Fruit fly (Drosophila melanogaster) whole organism, embryonic: ENCODE results near the gene CG15199.

ENCODE experiments used
- Abd-B ChIP-seq: fragments of 200-800 bp; sonication (Bioruptor generic); optimal IDR thresholded peaks from 2 replicates; lab custom pipeline; 2018; ENCODE audit warnings: missing biosample characterization, mild to moderate bottlenecking, missing genetic modification characterization, moderate library complexity
- Adf1 ChIP-seq: fragments of 200-800 bp; sonication (Bioruptor generic); IDR thresholded peaks from 2 replicates; pipeline ENCODE4 v1.3.6; 2022; ENCODE audit warnings: missing biosample characterization, missing genetic modification characterization
- Aef1 ChIP-seq: fragments of 200-800 bp; sonication (Bioruptor generic); IDR thresholded peaks from 3 replicates; pipeline ENCODE4 v1.3.6; 2022; ENCODE audit warnings: missing biosample characterization, missing genetic modification characterization
- Bteb2 ChIP-seq: fragments of 200-800 bp; sonication (Bioruptor generic); optimal IDR thresholded peaks from 2 replicates; lab custom pipeline; 2016; ENCODE audit warnings: missing biosample characterization, missing genetic modification characterization
- CG10147 ChIP-seq: fragments of 200-800 bp; sonication (Bioruptor generic); optimal IDR thresholded peaks from 2 replicates; lab custom pipeline; 2019; ENCODE audit warnings: missing biosample characterization, mild to moderate bottlenecking, missing genetic modification characterization, moderate library complexity
- CG16863 ChIP-seq: fragments of 200-800 bp; sonication (Bioruptor generic); optimal IDR thresholded peaks from 3 replicates; lab custom pipeline; 2016; ENCODE audit warnings: missing biosample characterization, missing genetic modification characterization
- CG17359 ChIP-seq: fragments of 200-800 bp; sonication (Bioruptor generic); optimal IDR thresholded peaks from 3 replicates; lab custom pipeline; 2018; ENCODE audit warnings: missing biosample characterization, mild to moderate bottlenecking, missing genetic modification characterization, moderate library complexity
- CG17568 ChIP-seq: fragments of 200-800 bp; sonication (Bioruptor generic); optimal IDR thresholded peaks from 2 replicates; lab custom pipeline; 2018; ENCODE audit warnings: missing biosample characterization, mild to moderate bottlenecking, missing genetic modification characterization, moderate library complexity
- CG2889 ChIP-seq: fragments of 200-800 bp; sonication (Bioruptor generic); IDR thresholded peaks from 3 replicates; pipeline ENCODE4 v1.3.6; 2022; ENCODE audit warnings: missing biosample characterization, missing genetic modification characterization
- CG31441 ChIP-seq: fragments of 200-800 bp; sonication (Bioruptor generic); IDR thresholded peaks from 2 replicates; pipeline ENCODE4 v1.3.6; 2022; ENCODE audit warnings: missing biosample characterization, missing genetic modification characterization
- CG32532 ChIP-seq: fragments of 200-800 bp; sonication (Bioruptor generic); IDR thresholded peaks from 2 replicates; pipeline ENCODE4 v1.3.6; 2022; ENCODE audit warnings: missing biosample characterization, missing genetic modification characterization
- CG3726 ChIP-seq: fragments of 200-800 bp; sonication (Bioruptor generic); IDR thresholded peaks from 3 replicates; pipeline ENCODE4, ENCODE4 v1.3.6; 2022; ENCODE audit warnings: missing biosample characterization, missing genetic modification characterization
- CG4328 ChIP-seq: fragments of 200-800 bp; sonication (Bioruptor generic); optimal IDR thresholded peaks from 3 replicates; lab custom pipeline; 2017; ENCODE audit warnings: missing biosample characterization, missing genetic modification reagents, missing genetic modification characterization
- CG4707 ChIP-seq: fragments of 200-800 bp; sonication (Bioruptor generic); optimal IDR thresholded peaks from 2 replicates; lab custom pipeline; 2018; ENCODE audit warnings: missing biosample characterization, mild to moderate bottlenecking, missing genetic modification characterization, moderate library complexity
- CG5180 ChIP-seq: fragments of 200-800 bp; sonication (Bioruptor generic); optimal IDR thresholded peaks from 3 replicates; lab custom pipeline; 2017; ENCODE audit warnings: missing biosample characterization, missing genetic modification characterization, mild to moderate bottlenecking, moderate library complexity, missing genetic modification reagents
- CG6683 ChIP-seq: fragments of 200-800 bp; sonication (Bioruptor generic); optimal IDR thresholded peaks from 2 replicates; lab custom pipeline; 2017; ENCODE audit warnings: missing biosample characterization, mild to moderate bottlenecking, missing genetic modification characterization, missing genetic modification reagents
- D19A ChIP-seq: fragments of 200-800 bp; optimal IDR thresholded peaks from 3 replicates; lab custom pipeline; 2019; ENCODE audit warnings: missing biosample characterization, mild to moderate bottlenecking, missing genetic modification characterization, moderate library complexity
- Dll ChIP-seq: fragments of 200-800 bp; sonication (Bioruptor generic); IDR thresholded peaks from 4 replicates; pipeline ENCODE4 v1.3.6; 2022; ENCODE audit warnings: missing biosample characterization, missing genetic modification characterization; ENCODE audit not compliant: partially characterized antibody
- Fer1 ChIP-seq: fragments of 200-800 bp; sonication (Bioruptor generic); optimal IDR thresholded peaks from 2 replicates; lab custom pipeline; 2017; ENCODE audit warnings: missing biosample characterization, mild to moderate bottlenecking, missing genetic modification characterization
- Fer2 ChIP-seq: fragments of 200-800 bp; sonication (Bioruptor generic); optimal IDR thresholded peaks from 2 replicates; lab custom pipeline; 2018; ENCODE audit warnings: missing biosample characterization, mild to moderate bottlenecking, missing genetic modification characterization, moderate library complexity
- Fer3 ChIP-seq: fragments of 200-800 bp; sonication (Bioruptor generic); optimal IDR thresholded peaks from 2 replicates; lab custom pipeline; 2018; ENCODE audit warnings: missing biosample characterization, mild to moderate bottlenecking, missing genetic modification characterization, moderate library complexity
- H2.0 ChIP-seq: fragments of 200-800 bp; sonication (Bioruptor generic); IDR thresholded peaks from 2 replicates; pipeline ENCODE4 v1.3.6; 2022; ENCODE audit warnings: missing biosample characterization, missing genetic modification characterization
- Hr51 ChIP-seq, 2 experiments: fragments of 200-800 bp; sonication (Bioruptor generic); optimal IDR thresholded peaks; 2 replicates in 1 of 2; 3 replicates in 1 of 2; lab custom pipeline; 2016 to 2018; ENCODE audit warnings: missing biosample characterization in 2 of 2, missing genetic modification characterization in 2 of 2, mild to moderate bottlenecking in 1 of 2, moderate library complexity in 1 of 2
- Hsf ChIP-seq: fragments of 200-800 bp; sonication (Bioruptor generic); optimal IDR thresholded peaks from 3 replicates; lab custom pipeline; 2016; ENCODE audit warnings: missing biosample characterization, missing genetic modification characterization
- Mad ChIP-seq: fragments of 200-800 bp; sonication (Bioruptor generic); optimal IDR thresholded peaks from 2 replicates; lab custom pipeline; 2016; ENCODE audit warnings: missing biosample characterization, missing genetic modification characterization
- Meics ChIP-seq: fragments of 200-800 bp; sonication (Bioruptor generic); optimal IDR thresholded peaks from 2 replicates; lab custom pipeline; 2017; ENCODE audit warnings: missing biosample characterization, mild to moderate bottlenecking, missing genetic modification characterization
- NFAT ChIP-seq: fragments of 200-800 bp; sonication (Bioruptor generic); IDR thresholded peaks from 2 replicates; pipeline ENCODE4 v1.3.6; 2022; ENCODE audit warnings: missing biosample characterization, missing genetic modification characterization
- Sin3A ChIP-seq: fragments of >200 bp; optimal IDR thresholded peaks from 2 replicates; lab custom pipeline; 2018
- az2 ChIP-seq: fragments of 200-800 bp; sonication (Bioruptor generic); optimal IDR thresholded peaks from 3 replicates; lab custom pipeline; 2016; ENCODE audit warnings: missing biosample characterization, missing genetic modification characterization
- bbx ChIP-seq: fragments of 200-800 bp; sonication (Bioruptor generic); IDR thresholded peaks from 2 replicates; pipeline ENCODE4 v1.3.6; 2022; ENCODE audit warnings: missing biosample characterization, missing genetic modification characterization; ENCODE audit not compliant: partially characterized antibody
- bsh ChIP-seq, 2 experiments: fragments of 200-800 bp; sonication (Bioruptor generic); optimal IDR thresholded peaks; 2 replicates each; lab custom pipeline; 2017 to 2018; ENCODE audit warnings: mild to moderate bottlenecking in 2 of 2, missing biosample characterization in 2 of 2, missing genetic modification characterization in 2 of 2, moderate library complexity in 1 of 2
- chif ChIP-seq, 2 experiments: fragments of 200-800 bp; sonication (Bioruptor generic); optimal IDR thresholded peaks; 3 replicates each; lab custom pipeline; 2016; ENCODE audit warnings: missing biosample characterization in 2 of 2, missing genetic modification characterization in 2 of 2
- chm ChIP-seq: fragments of 200-800 bp; sonication (Bioruptor generic); IDR thresholded peaks from 2 replicates; pipeline ENCODE4 v1.3.6; 2022; ENCODE audit warnings: missing biosample characterization, missing genetic modification characterization
- dysf ChIP-seq: fragments of 200-800 bp; sonication (Bioruptor generic); IDR thresholded peaks from 3 replicates; pipeline ENCODE4 v1.3.6; 2022; ENCODE audit warnings: missing biosample characterization, missing genetic modification characterization
- esg ChIP-seq: fragments of 200-800 bp; sonication (Bioruptor generic); conservative IDR thresholded peaks from 2 replicates; pipeline ENCODE4 v1.3.6; 2022; ENCODE audit warnings: missing biosample characterization, missing genetic modification characterization
- fd102C ChIP-seq: fragments of 200-800 bp; sonication (Bioruptor generic); optimal IDR thresholded peaks from 2 replicates; lab custom pipeline; 2018; ENCODE audit warnings: missing biosample characterization, mild to moderate bottlenecking, missing genetic modification characterization, moderate library complexity
- gro ChIP-seq: fragments of 200-800 bp; sonication (Bioruptor generic); optimal IDR thresholded peaks from 2 replicates; lab custom pipeline; 2016; ENCODE audit warnings: missing biosample characterization, missing genetic modification characterization
- luna ChIP-seq: fragments of 200-800 bp; sonication (Bioruptor generic); optimal IDR thresholded peaks from 2 replicates; lab custom pipeline; 2016; ENCODE audit warnings: missing biosample characterization, missing genetic modification characterization
- mld ChIP-seq: fragments of 200-800 bp; sonication (Bioruptor generic); IDR thresholded peaks from 3 replicates; pipeline ENCODE4 v1.3.6; 2022; ENCODE audit warnings: missing biosample characterization, missing genetic modification characterization; ENCODE audit not compliant: partially characterized antibody
- pfk ChIP-seq: fragments of 200-800 bp; sonication (Bioruptor generic); optimal IDR thresholded peaks from 2 replicates; lab custom pipeline; 2018; ENCODE audit warnings: missing biosample characterization, mild to moderate bottlenecking, missing genetic modification characterization, moderate library complexity
- pita ChIP-seq: fragments of 200-800 bp; sonication (Bioruptor generic); optimal IDR thresholded peaks from 2 replicates; lab custom pipeline; 2017; ENCODE audit warnings: missing biosample characterization, mild to moderate bottlenecking, missing genetic modification characterization
- rib ChIP-seq: fragments of 200-800 bp; sonication (Bioruptor generic); IDR thresholded peaks from 2 replicates; pipeline ENCODE4 v1.3.6; 2022; ENCODE audit warnings: missing biosample characterization, missing genetic modification characterization
- scrt ChIP-seq: fragments of 200-800 bp; sonication (Bioruptor generic); optimal IDR thresholded peaks from 2 replicates; lab custom pipeline; 2018; ENCODE audit warnings: missing biosample characterization, mild to moderate bottlenecking, missing genetic modification characterization, moderate library complexity
- shn ChIP-seq: fragments of 200-800 bp; sonication (Bioruptor generic); optimal IDR thresholded peaks from 3 replicates; lab custom pipeline; 2016; ENCODE audit warnings: missing biosample characterization, missing genetic modification characterization
- tio ChIP-seq: fragments of 200-800 bp; sonication (Bioruptor generic); optimal IDR thresholded peaks from 2 replicates; lab custom pipeline; 2017; ENCODE audit warnings: missing biosample characterization, missing genetic modification characterization, inconsistent platforms
- tll ChIP-seq, 2 experiments: fragments of 200-800 bp in 1 of 2; fragments of >200 bp in 1 of 2; sonication (Bioruptor generic) in 1 of 2; optimal IDR thresholded peaks; 2 replicates each; lab custom pipeline; 2017 to 2019; ENCODE audit warnings: missing biosample characterization in 2 of 2, missing genetic modification characterization in 2 of 2, mild to moderate bottlenecking in 1 of 2, moderate library complexity in 1 of 2
- tna ChIP-seq: fragments of 200-800 bp; sonication (Bioruptor generic); IDR thresholded peaks from 2 replicates; pipeline ENCODE4 v1.3.6; 2022; ENCODE audit warnings: missing biosample characterization, missing genetic modification characterization; ENCODE audit not compliant: partially characterized antibody
- trem ChIP-seq: fragments of 200-800 bp; optimal IDR thresholded peaks from 3 replicates; lab custom pipeline; 2019; ENCODE audit warnings: missing biosample characterization, mild to moderate bottlenecking, missing genetic modification characterization, moderate library complexity

CG15199 gene

DNA sequence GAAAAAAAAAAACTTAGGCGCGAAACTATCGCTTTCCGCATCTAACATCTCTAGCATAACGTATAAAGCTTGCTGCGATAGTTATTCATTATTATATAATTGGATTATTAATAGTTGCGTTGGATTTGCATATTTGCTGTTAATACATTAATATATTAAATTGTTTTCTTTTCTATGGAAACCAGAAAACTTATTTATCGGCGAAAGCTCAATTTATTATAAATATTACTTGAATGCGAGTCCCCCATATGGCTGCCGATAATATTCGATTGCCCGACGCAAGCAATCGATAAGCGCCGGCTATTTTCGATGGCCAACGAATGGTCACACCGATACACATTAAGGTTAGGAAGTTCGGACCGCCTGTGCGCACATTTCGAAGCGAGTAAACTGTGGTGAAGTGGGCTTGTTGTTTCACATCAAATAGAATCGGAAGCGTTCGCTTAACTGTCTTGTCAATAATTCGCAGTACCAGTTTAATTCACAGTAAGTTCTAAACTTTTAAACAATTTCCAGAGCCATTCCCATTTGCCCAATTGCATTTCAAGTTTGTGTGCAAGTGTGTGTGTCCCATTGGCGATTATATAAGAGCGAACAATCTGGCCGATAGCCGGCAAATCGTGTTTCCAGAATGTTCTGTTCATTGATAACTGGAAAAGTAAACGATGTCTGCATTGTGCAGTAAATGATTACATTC, 33.3 kb downstream of the CG15199 start, which contains the start of gene Hsp60A (continued):
- TF ChIP-seq CG5180 (GFP tag; lab: Kevin White, UChicago) (no peak), Hr51 (GFP tag; optimal IDR thresholded peaks at IDR 0.05; lab: Kevin White, UChicago) (peak in 1 of 2 experiments; percentile 56), CG17359 (tag; lab: Kevin White, UChicago) (peak; percentile 56), CG16863 (GFP tag; lab: Kevin White, UChicago) (no peak), shn (no peak), az2 (GFP tag; lab: Kevin White, UChicago) (peak; percentile 54), Meics (GFP tag; lab: Kevin White, UChicago) (peak; percentile 33), tll (GFP tag; optimal IDR thresholded peaks at IDR 0.05; lab: Kevin White, UChicago) (no peak), CG4328 (no peak), CG6683 (GFP tag; lab: Kevin White, UChicago) (no peak), rib (GFP tag; lab: Robert Waterston, UW) (no peak), Mad (GFP tag; lab: Kevin White, UChicago) (peak; percentile 58), D19A (tag; lab: Kevin White, UChicago) (peak; percentile 27), CG10147 (GFP tag; lab: Kevin White, UChicago) (peak; percentile 54), chm (GFP tag; lab: Robert Waterston, UW) (no peak; the same call in 1 of the 2 replicates), NFAT (no peak), gro (GFP tag; lab: Kevin White, UChicago) (no peak), tio (GFP tag; lab: Kevin White, UChicago) (no peak), trem (tag; lab: Kevin White, UChicago) (peak; percentile 47), mld (GFP tag; lab: Robert Waterston, UW) (0 out of 3 replicates have a peak, but pooled peaks have one; percentile 37), H2.0 (GFP tag; lab: Robert Waterston, UW) (0 out of 2 replicates have a peak, but pooled peaks have one; percentile 8), Hsf (GFP tag; lab: Kevin White, UChicago) (peak; percentile 41), Fer3 (tag; lab: Kevin White, UChicago) (peak; percentile 54), CG32532 (GFP tag; lab: Robert Waterston, UW) (peak; percentile 39; the same call in 1 of the 2 replicates), scrt (no peak), Fer1 (GFP tag; lab: Kevin White, UChicago) (peak; percentile 55), CG31441 (peak; percentile 51), CG3726 (GFP tag; lab: Robert Waterston, UW) (no peak), CG2889 (GFP tag; lab: Robert Waterston, UW) (no peak), Bteb2 (GFP tag; lab: Kevin White, UChicago) (no peak), chif (GFP tag; optimal IDR thresholded peaks at IDR 0.05; lab: Kevin White, UChicago) (no peak), bbx (GFP tag; lab: Robert Waterston, UW) (peak; percentile 72), esg (GFP tag; lab: Robert Waterston, UW) (peak; percentile 24; the same call in 1 of the 2 replicates), pfk (GFP tag; lab: Kevin White, UChicago) (no peak), Aef1 (GFP tag; lab: Robert Waterston, UW) (0 out of 3 replicates have a peak, but pooled peaks have one; percentile 19), fd102C (GFP tag; lab: Kevin White, UChicago) (no peak), dysf (no peak; the same call in 2 of the 3 replicates), CG17568 (GFP tag; lab: Kevin White, UChicago) (no peak), luna (GFP tag; lab: Kevin White, UChicago) (no peak), bsh (GFP tag; optimal IDR thresholded peaks at IDR 0.05; lab: Kevin White, UChicago) (peak in 1 of 2 experiments; percentile 55), Sin3A (lab: Kevin White, UChicago) (peak; percentile 10), Dll (GFP tag; lab: Robert Waterston, UW) (peak; percentile 91), Abd-B (peak; percentile 63), tna (GFP tag; lab: Robert Waterston, UW) (peak; percentile 82), CG4707 (GFP tag; lab: Kevin White, UChicago) (no peak), Fer2 (tag; lab: Kevin White, UChicago) (peak; percentile 7), pita (GFP tag; lab: Kevin White, UChicago) (no peak), Adf1 (GFP tag; lab: Robert Waterston, UW) (no peak)
